Worm (Caenorhabditis elegans) whole organism, mixed stage, embryonic: Measurements from ENCODE around the gene dnj-14.

Source experiments
- nhr-12 ChIP-seq: fragments of 150-350 bp; optimal IDR thresholded peaks from 2 replicates; lab custom pipeline; 2014; ENCODE audit warnings: missing biosample characterization, missing genetic modification characterization
- nhr-28 ChIP-seq: fragments of 150-350 bp; optimal IDR thresholded peaks from 2 replicates; lab custom pipeline; 2014; ENCODE audit warnings: missing biosample characterization, missing genetic modification characterization
- nhr-76 ChIP-seq: sonication (generic microtip); optimal IDR thresholded peaks from 2 replicates; lab custom pipeline; 2017; ENCODE audit warnings: missing biosample characterization, missing genetic modification characterization
- unc-62 ChIP-seq: fragments of 150-350 bp; optimal IDR thresholded peaks from 2 replicates; lab custom pipeline; 2014; ENCODE audit warnings: missing biosample characterization, missing genetic modification reagents, missing genetic modification characterization

- TF ChIP-seq unc-62 (GFP tag; lab: Kevin White, UChicago): no peak
- TF ChIP-seq nhr-28 (tag; lab: Kevin White, UChicago): no peak
- no peak for TF ChIP-seq nhr-76 (tag; lab: Kevin White, UChicago)
- TF ChIP-seq nhr-12 (tag; lab: Kevin White, UChicago): no peak
Observed at ce11 chrX:4671837-4672236, 39.7 kb downstream of the dnj-14 start.
